Fruit fly (Drosophila melanogaster) whole organism, pupa: Measurements from ENCODE around the gene RunxA.

ENCODE experiments used
- CG14655 ChIP-seq: fragments of 200-800 bp; sonication (Bioruptor generic); optimal IDR thresholded peaks from 3 replicates; lab custom pipeline; 2017; ENCODE audit warnings: mild to moderate bottlenecking, missing biosample characterization, missing genetic modification reagents, missing genetic modification characterization
- CG15710 ChIP-seq: fragments of 200-800 bp; sonication (Bioruptor generic); optimal IDR thresholded peaks from 2 replicates; lab custom pipeline; 2018; ENCODE audit warnings: missing biosample characterization, mild to moderate bottlenecking, missing genetic modification characterization, moderate library complexity
- CG32121 ChIP-seq: fragments of 200-800 bp; sonication (Bioruptor generic); IDR thresholded peaks from 2 replicates; pipeline ENCODE4 v1.3.6; 2022; ENCODE audit warnings: missing biosample characterization, missing genetic modification characterization
- CG34367 ChIP-seq: fragments of 200-800 bp; sonication (Bioruptor generic); optimal IDR thresholded peaks from 2 replicates; lab custom pipeline; 2018; ENCODE audit warnings: missing biosample characterization, mild to moderate bottlenecking, missing genetic modification characterization
- CG8159 ChIP-seq: fragments of 200-800 bp; sonication (Bioruptor generic); optimal IDR thresholded peaks from 3 replicates; lab custom pipeline; 2018; ENCODE audit warnings: missing biosample characterization, mild to moderate bottlenecking, missing genetic modification characterization, moderate library complexity
- CG8301 ChIP-seq: fragments of 200-800 bp; sonication (Bioruptor generic); optimal IDR thresholded peaks from 2 replicates; lab custom pipeline; 2018; ENCODE audit warnings: missing biosample characterization, mild to moderate bottlenecking, missing genetic modification characterization
- CG9948 ChIP-seq: fragments of 200-800 bp; sonication (Bioruptor generic); optimal IDR thresholded peaks from 2 replicates; lab custom pipeline; 2018; ENCODE audit warnings: missing biosample characterization, mild to moderate bottlenecking, missing genetic modification characterization, moderate library complexity
- D1 ChIP-seq: fragments of 200-800 bp; sonication (Bioruptor generic); optimal IDR thresholded peaks from 2 replicates; lab custom pipeline; 2018; ENCODE audit warnings: missing biosample characterization, mild to moderate bottlenecking, missing genetic modification characterization, moderate library complexity
- EcR ChIP-seq: fragments of 200-800 bp; sonication (Bioruptor generic); optimal IDR thresholded peaks from 3 replicates; lab custom pipeline; 2019; ENCODE audit warnings: missing biosample characterization, missing genetic modification characterization, mild to moderate bottlenecking, moderate library complexity, missing genetic modification reagents
- Pif1A ChIP-seq: fragments of 200-800 bp; sonication (Bioruptor generic); optimal IDR thresholded peaks from 3 replicates; lab custom pipeline; 2016; ENCODE audit warnings: missing biosample characterization, missing genetic modification characterization
- Pif1B ChIP-seq: fragments of 200-800 bp; sonication (Bioruptor generic); optimal IDR thresholded peaks from 3 replicates; lab custom pipeline; 2016; ENCODE audit warnings: missing biosample characterization, missing genetic modification characterization
- Snoo ChIP-seq: fragments of 200-800 bp; sonication (Bioruptor generic); optimal IDR thresholded peaks from 3 replicates; lab custom pipeline; 2017; ENCODE audit warnings: missing biosample characterization, mild to moderate bottlenecking, missing genetic modification characterization, inconsistent platforms
- fd96Ca ChIP-seq: fragments of 200-800 bp; sonication (Bioruptor generic); IDR thresholded peaks from 3 replicates; pipeline ENCODE4 v1.3.6; 2022; ENCODE audit warnings: missing biosample characterization, missing genetic modification characterization
- rn ChIP-seq: fragments of 200-800 bp; sonication (Bioruptor generic); IDR thresholded peaks from 2 replicates; pipeline ENCODE4 v1.3.6; 2022; ENCODE audit warnings: missing biosample characterization, missing genetic modification characterization

dm6 chrX:20638054-20638453 lies 14.5 kb upstream of the RunxA start:
- TF ChIP-seq CG9948 (tag; lab: Kevin White, UChicago) (no peak), D1 (no peak), Snoo (tag; lab: Kevin White, UChicago) (no peak), Pif1B (GFP tag; lab: Kevin White, UChicago) (no peak), CG8301 (no peak), CG14655 (GFP tag; lab: Kevin White, UChicago) (no peak), EcR (no peak), CG32121 (GFP tag; lab: Robert Waterston, UW) (no peak), CG15710 (tag; lab: Kevin White, UChicago) (no peak), fd96Ca (GFP tag; lab: Robert Waterston, UW) (no peak), CG8159 (no peak), Pif1A (GFP tag; lab: Kevin White, UChicago) (no peak), rn (GFP tag; lab: Robert Waterston, UW) (no peak), CG34367 (tag; lab: Kevin White, UChicago) (no peak)
